Fruit fly (Drosophila melanogaster): ENCODE measurements around the gene Det.

Gene Det

dm6 chr3R:17151376-17152026, 2.0 kb downstream of the Det start, which contains the start of gene CG5292 (continued):
- TF ChIP-seq Sox102F (GFP tag; optimal IDR thresholded peaks at IDR 0.05) (no peak), amos (GFP tag; IDR thresholded peaks at IDR 0.05; ENCODE audit: partially characterized antibody) (peak; percentile 61; the same call in 1 of the 2 replicates), CG3281 (GFP tag; optimal IDR thresholded peaks at IDR 0.05) (no peak), Hr3 (GFP tag; optimal IDR thresholded peaks at IDR 0.05) (peak; percentile 46), Trl (optimal IDR thresholded peaks at IDR 0.05) (no peak), Trl (GFP tag; optimal IDR thresholded peaks at IDR 0.05) (peak; percentile 17), CG9609 (GFP tag; optimal IDR thresholded peaks at IDR 0.05) (no peak), az2 (GFP tag; optimal IDR thresholded peaks at IDR 0.05) (peak; percentile 56), Dbx (GFP tag; IDR thresholded peaks at IDR 0.05) (peak; percentile 43; the same call in 2 of the 3 replicates), CG6272 (GFP tag; IDR thresholded peaks at IDR 0.05) (no peak), lola (GFP tag; optimal IDR thresholded peaks at IDR 0.05) (no peak), Xbp1 (GFP tag; optimal IDR thresholded peaks at IDR 0.05) (peak; percentile 64), ems (GFP tag; optimal IDR thresholded peaks at IDR 0.05) (peak; percentile 54), CG9932 (GFP tag; IDR thresholded peaks at IDR 0.05) (peak; percentile 72), prd (optimal IDR thresholded peaks at IDR 0.05) (no peak), prd (GFP tag; IDR thresholded peaks at IDR 0.05) (peak; percentile 68), Hr51 (GFP tag; optimal IDR thresholded peaks at IDR 0.05) (peak; percentile 44 to 59), CG17359 (tag; optimal IDR thresholded peaks at IDR 0.05) (no peak), Scr (GFP tag; IDR thresholded peaks at IDR 0.05; ENCODE audit: partially characterized antibody) (peak; percentile 54), caup (GFP tag; optimal IDR thresholded peaks at IDR 0.05; ENCODE audit: severe bottlenecking) (peak; percentile 63), CG5245 (GFP tag; optimal IDR thresholded peaks at IDR 0.05) (no peak), Lhr (GFP tag; optimal IDR thresholded peaks at IDR 0.05) (peak; percentile 7), CG13424 (tag; optimal IDR thresholded peaks at IDR 0.05) (peak; percentile 66), crol (GFP tag; IDR thresholded peaks at IDR 0.05) (no peak), Xrp1 (GFP tag; IDR thresholded peaks at IDR 0.05) (peak; percentile 69), Dek (tag; optimal IDR thresholded peaks at IDR 0.05) (peak; percentile 57), Elba2 (GFP tag; optimal IDR thresholded peaks at IDR 0.05) (peak; percentile 24), inv (GFP tag; IDR thresholded peaks at IDR 0.05; ENCODE audit: partially characterized antibody) (peak; percentile 19; the same call in 1 of the 2 replicates), Deaf1 (tag; optimal IDR thresholded peaks at IDR 0.05) (no peak), CG31388 (GFP tag; optimal IDR thresholded peaks at IDR 0.05) (no peak), trem (tag; optimal IDR thresholded peaks at IDR 0.05) (peak; percentile 39), bowl (GFP tag; IDR thresholded peaks at IDR 0.05) (no peak), Gsc (GFP tag; IDR thresholded peaks at IDR 0.05) (no peak), CG10462 (GFP tag; optimal IDR thresholded peaks at IDR 0.05) (peak; percentile 15), Ptx1 (GFP tag; IDR thresholded peaks at IDR 0.05) (peak; percentile 65), CG7556 (GFP tag; optimal IDR thresholded peaks at IDR 0.05) (peak; percentile 36), Rfx (GFP tag; IDR thresholded peaks at IDR 0.05) (peak; percentile 79), wek (GFP tag; optimal IDR thresholded peaks at IDR 0.05) (peak; percentile 99), Myb (GFP tag; optimal IDR thresholded peaks at IDR 0.05) (no peak), dmrt11E (tag; optimal IDR thresholded peaks at IDR 0.05) (peak; percentile 37), sqz (GFP tag; optimal IDR thresholded peaks at IDR 0.05) (no peak), pan (optimal IDR thresholded peaks at IDR 0.05) (no peak), pan (GFP tag; optimal IDR thresholded peaks at IDR 0.05 in 1 of 2, IDR thresholded peaks at IDR 0.05 in 1 of 2) (peak in 1 of 2 experiments; percentile 52), dimm (GFP tag; IDR thresholded peaks at IDR 0.05) (no peak), CG11560 (tag; IDR thresholded peaks at IDR 0.05) (no peak), CG10267 (tag; optimal IDR thresholded peaks at IDR 0.05) (peak; percentile 85), CG2116 (GFP tag; optimal IDR thresholded peaks at IDR 0.05) (peak; percentile 49), Dip2 (GFP tag; IDR thresholded peaks at IDR 0.05) (no peak), Hmx (GFP tag; optimal IDR thresholded peaks at IDR 0.05) (no peak), Gug (GFP tag; IDR thresholded peaks at IDR 0.05) (no peak), CG16863 (GFP tag; optimal IDR thresholded peaks at IDR 0.05) (no peak)

Measured in whole organism, embryonic.